Worm (Caenorhabditis elegans): ENCODE data around the gene twk-16.

twk-16 gene

DNA sequence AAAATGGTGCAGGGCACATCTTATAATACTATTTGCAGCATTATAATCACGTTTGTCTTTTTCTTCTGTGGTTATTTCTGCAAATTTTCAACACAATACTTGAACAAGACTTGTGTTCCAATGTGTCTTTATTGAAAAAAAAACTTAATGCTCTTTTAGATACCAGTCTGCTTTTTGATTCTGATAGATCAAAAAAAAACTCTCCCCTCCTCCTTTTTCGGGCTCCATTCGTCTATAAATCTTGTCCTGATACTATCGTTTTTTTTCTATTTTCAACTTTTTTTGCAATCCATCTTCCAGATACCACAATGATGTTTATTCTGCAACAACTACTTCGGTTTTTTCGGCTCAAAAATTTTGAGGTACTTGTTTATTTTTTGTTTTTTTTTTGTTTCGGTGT lies at the start of gene twk-16:
twk-16 (plus strand) TSS at position 301 of the 400 bp plus-strand sequence.
- no peak for TF ChIP-seq unc-62 (GFP tag; optimal IDR thresholded peaks at IDR 0.05)

DNA sequence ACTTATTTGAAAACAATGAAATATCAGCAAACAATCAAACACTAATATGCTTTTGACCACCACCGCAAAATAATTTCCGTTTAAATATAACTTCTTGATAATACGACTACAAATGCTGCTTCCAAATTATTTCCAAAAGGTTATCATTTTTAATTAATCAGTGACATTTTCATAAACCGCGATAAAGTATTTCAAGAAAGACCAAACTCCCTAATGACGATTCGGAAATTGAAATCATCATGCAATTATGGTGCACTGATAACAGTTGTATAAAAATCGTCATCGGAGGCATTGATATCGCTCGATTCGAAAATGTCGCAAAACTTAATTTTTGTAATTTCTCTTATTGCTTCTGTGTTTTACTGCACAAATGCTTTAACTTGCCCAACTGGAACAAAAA lies 49.4 kb upstream of the twk-16 start, which contains the start of gene clec-265:
clec-265 (plus strand) TSS at position 300 of the 400 bp plus-strand sequence.
- no peak for TF ChIP-seq unc-62 (GFP tag; optimal IDR thresholded peaks at IDR 0.05)

DNA sequence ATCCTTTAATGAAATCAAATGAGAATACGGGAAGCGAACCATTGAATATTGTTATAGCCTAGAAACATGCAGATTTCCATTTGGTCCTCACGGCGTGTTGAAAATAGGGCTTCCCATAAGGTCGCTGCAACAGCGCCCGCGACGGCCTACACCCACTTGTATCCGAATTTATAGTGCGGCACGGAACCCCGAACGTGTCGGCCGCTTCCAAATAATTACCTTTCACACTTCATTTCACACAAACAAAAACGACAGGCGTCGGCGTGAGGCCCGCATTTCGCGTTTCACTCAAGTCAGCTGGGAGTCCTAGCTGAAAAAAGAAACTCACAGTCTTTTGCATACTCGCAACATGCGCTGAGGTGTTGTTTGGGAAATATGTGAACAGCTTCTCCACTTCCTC lies 47.4 kb upstream of the twk-16 start:
- TF ChIP-seq unc-62 (GFP tag; optimal IDR thresholded peaks at IDR 0.05), result no peak

DNA sequence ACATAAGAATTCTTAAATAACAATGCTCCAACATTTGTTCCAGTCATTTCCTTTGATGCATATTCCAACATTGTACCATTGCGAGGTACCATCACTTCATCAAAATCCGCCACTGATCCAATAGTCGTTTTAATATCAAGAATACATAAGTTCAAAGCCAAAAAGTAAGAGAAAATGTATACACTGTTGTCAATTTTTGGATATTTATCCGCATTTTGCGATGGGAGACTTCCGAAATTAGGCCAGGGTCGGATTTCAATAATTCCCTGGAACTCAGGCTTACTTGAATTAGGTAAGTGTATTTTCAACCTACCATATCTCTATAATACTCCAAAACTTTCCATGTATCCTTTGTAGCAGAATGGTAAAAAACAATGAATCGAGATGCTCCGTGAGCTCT lies 46.7 kb upstream of the twk-16 start, which contains the start of gene M02F4.2:
M02F4.2 (minus strand) TSS at position 101 of the 400 bp plus-strand sequence.
- no peak for TF ChIP-seq unc-62 (GFP tag; optimal IDR thresholded peaks at IDR 0.05)

DNA sequence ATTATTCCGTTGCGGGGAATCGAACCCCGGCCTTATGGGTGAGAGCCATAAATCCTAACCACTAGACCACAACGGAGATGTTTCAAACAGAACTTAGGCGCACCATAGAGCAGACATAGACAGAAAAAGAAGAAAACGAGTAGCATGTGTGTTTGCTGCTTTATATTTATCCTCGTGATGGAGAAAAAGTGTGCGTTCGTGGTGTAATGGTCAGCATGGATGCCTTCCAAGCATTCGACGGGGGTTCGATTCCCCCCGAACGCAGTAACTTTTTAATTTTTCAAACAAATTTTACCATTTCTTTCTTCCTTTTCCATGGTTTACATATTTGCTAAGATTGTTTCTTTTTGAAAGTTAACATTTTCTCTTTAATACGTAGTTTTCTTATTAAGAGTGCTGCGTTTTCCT lies 44.9 kb upstream of the twk-16 start:
- peak; percentile 7 for TF ChIP-seq unc-62 (GFP tag; optimal IDR thresholded peaks at IDR 0.05)

DNA sequence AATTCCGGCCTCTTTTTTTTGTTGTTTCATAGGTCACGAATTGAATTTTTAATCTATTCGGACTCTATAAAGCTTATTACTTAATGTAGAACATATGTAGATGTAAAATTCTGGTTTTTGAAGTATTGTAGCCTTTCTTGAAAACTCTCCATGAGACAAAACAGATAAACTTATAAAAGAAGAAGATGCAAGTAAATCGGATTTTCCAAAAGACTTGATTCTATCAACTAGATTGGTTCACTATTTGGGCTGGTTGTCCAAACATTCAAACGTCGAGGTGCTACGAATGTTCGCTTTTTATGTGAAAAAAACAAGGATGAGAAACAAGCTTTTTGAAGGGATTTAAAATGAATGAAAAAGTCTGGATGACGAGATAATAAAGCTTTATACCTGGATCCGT lies 40.9 kb upstream of the twk-16 start:
- TF ChIP-seq unc-62 (GFP tag; optimal IDR thresholded peaks at IDR 0.05), result no peak

DNA sequence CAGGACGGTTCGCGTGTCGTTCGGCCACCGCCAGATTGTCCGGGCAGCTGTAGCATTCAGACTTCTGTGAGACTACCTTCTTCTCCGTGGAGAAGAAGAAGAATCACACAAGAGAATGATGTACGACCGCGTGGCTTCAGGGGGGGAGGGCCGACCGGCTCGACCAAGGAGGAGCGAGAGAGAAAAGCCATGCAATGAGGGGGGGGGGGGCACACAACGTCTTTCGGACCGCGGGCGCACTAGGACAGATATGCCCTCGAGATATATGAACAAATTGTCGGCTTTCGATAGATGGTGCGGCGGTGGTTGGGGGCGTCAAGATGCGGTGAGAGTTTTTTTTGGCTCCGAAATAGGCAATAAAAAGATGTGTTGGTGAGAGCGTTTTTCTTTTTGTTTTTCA lies 40.3 kb upstream of the twk-16 start:
- TF ChIP-seq unc-62 (GFP tag; optimal IDR thresholded peaks at IDR 0.05), result no peak

DNA sequence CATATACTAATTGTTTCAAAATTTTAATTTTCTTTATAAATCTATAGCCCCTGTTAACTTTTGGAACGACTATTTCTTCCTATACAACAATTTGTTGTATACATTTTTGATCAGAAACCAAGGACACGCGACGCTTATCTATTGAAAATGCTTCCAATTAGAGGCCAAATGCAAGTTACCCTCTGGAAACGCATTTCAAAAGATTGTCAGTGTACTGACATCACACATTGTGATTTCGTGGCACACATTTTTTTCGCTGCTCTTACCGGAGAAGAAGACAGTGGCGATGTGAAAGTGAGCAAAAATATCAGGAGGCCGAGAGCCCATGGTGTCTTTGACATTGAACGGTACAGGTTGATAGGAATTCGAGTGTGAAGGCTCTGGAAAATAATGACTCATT lies 35.5 kb upstream of the twk-16 start, which contains the start of gene cnnm-3:
cnnm-3 (minus strand) TSS at position 382 of the 400 bp plus-strand sequence.
- no peak for TF ChIP-seq unc-62 (GFP tag; optimal IDR thresholded peaks at IDR 0.05)

DNA sequence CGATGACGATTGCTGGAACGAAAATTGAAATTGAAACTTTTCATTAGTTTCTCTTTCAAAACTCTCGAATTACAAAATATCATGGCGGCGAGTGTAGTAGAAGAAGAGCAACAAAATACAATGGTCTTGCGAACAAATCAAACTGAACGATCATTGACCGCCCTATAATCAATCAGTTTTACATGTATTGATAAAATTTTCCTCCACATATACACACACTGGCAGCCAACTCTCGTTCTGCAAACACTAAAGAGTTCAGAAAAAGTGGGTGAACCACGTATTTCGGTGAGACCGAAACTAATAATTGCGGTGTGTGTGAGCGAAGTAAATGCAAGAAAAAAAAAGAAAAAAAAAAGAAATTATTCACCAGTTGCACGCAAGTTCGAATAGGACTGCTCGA lies 33.7 kb upstream of the twk-16 start:
- no peak for TF ChIP-seq unc-62 (GFP tag; optimal IDR thresholded peaks at IDR 0.05)

DNA sequence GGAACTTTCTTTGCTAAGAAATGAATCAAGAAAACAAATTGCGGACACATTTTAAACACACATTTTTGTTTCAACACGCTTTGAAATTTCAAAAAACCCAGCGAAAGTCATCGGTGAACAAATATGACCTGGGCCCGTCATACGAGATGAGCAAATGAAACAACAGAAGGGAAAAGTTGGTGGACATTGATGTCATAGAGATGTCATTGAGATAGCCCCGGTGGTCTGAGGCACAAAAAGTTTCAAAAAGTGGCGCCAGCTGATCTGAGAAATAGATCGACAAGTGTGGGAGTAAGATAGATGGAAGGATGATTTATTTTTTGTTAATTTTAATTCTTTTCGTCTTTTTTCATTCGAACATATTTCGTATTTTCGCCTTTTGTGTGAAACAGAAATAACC lies 32.2 kb upstream of the twk-16 start:
- no peak for TF ChIP-seq unc-62 (GFP tag; optimal IDR thresholded peaks at IDR 0.05)

DNA sequence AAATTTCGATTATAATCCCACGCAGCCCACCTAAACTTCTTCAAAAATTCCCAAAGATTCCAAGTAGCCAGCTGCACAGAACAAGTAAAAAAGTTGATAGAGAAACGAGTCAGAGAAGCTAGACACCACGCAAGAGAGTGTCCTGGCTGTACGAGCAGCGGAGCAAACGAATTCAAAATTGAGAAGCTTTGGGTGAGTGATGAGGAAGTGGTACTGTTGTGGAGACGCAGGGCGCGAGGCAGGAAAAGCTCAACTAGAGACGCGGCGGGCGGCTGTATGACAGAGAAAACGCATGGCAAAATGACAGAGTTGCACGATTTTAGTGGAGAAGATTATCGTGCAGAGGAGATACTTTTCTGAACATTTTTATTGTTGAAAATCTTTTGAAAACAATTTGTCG lies 31.7 kb upstream of the twk-16 start:
- no peak for TF ChIP-seq unc-62 (GFP tag; optimal IDR thresholded peaks at IDR 0.05)

DNA sequence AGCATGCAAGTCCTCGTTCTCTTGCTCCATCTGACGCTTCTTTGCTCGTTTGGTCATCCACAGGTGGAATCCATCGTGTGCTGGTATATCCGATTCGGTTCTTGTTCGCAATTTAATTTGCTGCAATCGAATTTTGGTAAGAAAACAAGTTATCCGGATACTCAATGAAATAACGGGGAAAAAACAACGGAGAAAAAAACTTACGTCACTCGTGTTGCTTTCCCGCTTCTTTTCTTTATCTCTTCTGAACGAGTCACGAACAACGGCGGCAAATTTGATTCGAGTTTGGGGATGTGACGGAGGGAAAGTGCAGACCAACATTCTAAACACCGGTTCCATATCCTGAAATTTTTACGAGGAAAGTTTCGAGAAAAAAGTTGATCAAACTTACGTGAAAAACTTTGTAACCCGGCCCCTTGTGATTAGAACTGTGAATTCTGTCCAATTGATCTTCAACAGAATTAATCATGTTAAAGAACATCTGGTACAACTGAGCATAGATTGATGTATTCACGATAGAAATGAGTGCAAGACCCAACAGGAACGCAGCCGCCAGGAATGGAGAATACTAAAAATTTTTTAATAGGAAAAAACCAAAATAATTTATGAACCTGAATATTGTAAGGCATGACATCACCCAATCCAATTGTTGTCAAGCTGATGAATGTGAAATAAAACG lies 29.5 kb upstream of the twk-16 start:
- no peak for TF ChIP-seq unc-62 (GFP tag; optimal IDR thresholded peaks at IDR 0.05)

DNA sequence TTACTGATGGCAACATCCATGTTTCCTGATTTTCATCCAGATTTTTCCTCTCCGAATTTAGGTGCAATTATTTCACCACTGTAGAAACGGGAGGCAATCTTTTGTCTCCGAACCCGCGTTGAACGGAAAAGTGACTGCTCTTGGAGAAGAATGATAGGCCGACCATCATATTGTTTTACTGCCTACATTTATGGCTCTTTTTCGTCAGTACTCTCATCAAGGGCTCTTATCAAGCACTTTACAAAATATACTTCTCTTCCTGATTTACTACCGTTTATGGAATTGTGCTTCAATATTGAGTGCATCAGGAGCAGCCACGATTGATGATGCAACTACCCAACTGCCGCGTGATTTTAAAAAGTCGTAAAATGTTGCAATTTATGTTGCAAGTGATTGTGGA lies 26.5 kb upstream of the twk-16 start:
- no peak for TF ChIP-seq unc-62 (GFP tag; optimal IDR thresholded peaks at IDR 0.05)

DNA sequence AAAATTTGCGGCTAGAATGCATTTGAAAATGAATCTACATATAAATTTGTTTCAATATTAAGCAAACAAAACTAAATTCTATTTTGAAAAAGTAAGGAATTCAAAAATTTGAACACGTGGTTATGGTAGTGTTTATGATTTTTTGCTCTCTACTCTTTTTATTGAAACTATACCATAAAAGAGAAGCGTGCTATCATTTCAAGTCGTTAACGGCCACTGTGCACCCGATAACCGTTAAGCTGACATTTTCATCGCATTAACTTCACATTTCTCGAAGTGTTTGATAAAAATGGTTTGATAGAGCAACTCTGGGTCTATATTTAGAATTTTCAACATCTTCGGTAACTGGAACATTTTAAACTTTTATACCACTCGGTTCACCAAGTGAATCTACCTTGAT lies 26.1 kb upstream of the twk-16 start, which contains the start of gene twk-26:
twk-26 (minus strand) TSS at position 23 of the 400 bp plus-strand sequence.
- no peak for TF ChIP-seq unc-62 (GFP tag; optimal IDR thresholded peaks at IDR 0.05)

DNA sequence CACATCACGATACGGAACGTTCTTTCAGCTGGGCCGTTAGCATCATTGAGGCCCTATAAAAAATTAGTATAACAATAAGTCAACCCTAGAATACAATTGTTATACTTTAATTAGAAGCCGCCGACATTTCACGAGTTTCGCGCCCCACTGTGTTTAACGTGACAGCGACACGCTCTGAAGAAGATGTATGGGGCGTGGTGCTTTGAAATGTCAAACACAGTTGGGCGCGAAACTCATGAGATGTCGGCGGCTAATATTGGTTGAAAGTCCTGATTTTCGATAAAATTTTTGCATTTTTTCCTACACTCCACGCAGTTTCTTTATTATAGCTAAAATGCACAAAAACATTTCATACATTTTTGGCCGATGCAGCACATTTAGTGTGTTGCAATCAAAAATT lies 24.8 kb upstream of the twk-16 start:
- TF ChIP-seq unc-62 (GFP tag; optimal IDR thresholded peaks at IDR 0.05), result no peak

DNA sequence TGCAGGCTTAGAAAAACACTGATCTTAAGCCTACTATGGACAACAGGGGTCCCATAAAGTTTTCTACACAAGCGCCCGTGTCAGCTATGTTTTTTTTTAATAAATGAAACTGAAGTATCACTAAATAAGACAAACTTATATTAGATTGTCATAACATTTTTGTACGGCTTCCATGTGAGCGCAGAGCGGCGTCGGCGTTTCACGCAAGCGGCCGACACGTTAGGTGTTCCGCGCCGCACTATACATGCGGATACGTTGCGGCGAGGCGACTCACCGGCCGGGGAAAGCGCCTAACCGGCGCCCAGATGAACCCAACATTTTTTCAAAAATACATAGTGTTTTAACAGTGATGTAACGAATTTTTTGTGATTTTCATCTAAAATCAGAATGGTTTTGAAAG lies 23.3 kb upstream of the twk-16 start:
- no peak for TF ChIP-seq unc-62 (GFP tag; optimal IDR thresholded peaks at IDR 0.05)

DNA sequence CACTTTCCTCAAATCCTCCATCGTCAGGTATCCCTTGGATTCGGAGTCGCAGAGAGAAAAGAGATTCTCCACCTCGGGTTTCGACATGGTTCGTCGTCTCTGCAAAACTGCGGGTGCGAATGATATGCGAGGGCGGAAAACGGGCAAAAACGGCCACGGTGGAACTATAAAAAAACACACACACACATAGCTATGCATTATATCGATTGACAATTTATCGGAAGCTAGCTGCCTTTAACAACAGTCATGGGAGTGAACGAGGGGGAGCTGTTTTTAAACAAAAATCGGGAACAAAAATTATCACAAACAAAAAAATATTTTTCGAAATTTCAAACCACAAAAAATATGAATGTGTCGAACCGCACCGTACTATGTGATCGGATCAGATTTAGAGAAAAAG lies 21.6 kb upstream of the twk-16 start, which contains the start of gene rsef-1:
rsef-1 (minus strand) TSS at position 101 of the 400 bp plus-strand sequence.
- no peak for TF ChIP-seq unc-62 (GFP tag; optimal IDR thresholded peaks at IDR 0.05)

DNA sequence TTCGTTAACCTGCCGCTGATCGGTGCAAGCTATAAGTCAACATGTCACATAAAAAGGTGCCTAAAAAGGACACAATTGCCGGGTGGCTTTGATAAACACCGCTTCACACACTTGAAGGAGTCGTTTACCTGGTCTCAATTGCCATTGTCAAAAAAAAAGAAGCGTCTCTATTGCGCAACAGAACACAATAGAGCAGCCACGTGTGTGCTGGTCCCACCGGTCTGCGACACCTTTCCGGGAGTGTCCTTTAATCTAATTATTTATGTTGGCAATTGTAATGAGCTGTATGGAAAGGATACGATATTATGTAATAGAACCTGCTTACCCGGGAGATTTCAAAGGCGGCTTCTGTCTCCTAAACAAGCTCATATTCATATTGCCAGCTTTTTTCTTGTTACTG lies 19.2 kb upstream of the twk-16 start:
- TF ChIP-seq unc-62 (GFP tag; optimal IDR thresholded peaks at IDR 0.05), result no peak
